Worm (Caenorhabditis elegans) whole organism, late embryonic: ENCODE data around the gene rpl-21.
A peak's percentile ranks its signal among the peaks of the same experiment; 100 is the strongest.

ENCODE experiments used
- F13H6.1 ChIP-seq: sonication (generic microtip); optimal IDR thresholded peaks from 2 replicates; lab custom pipeline; 2016; ENCODE audit warnings: missing genetic modification characterization, missing compliant biosample characterization
- K02D7.2 ChIP-seq: sonication (generic microtip); optimal IDR thresholded peaks from 2 replicates; lab custom pipeline; 2017; ENCODE audit warnings: mild to moderate bottlenecking, missing genetic modification characterization, missing compliant biosample characterization
- K09A11.1 ChIP-seq: sonication (generic microtip); optimal IDR thresholded peaks from 2 replicates; lab custom pipeline; 2017; ENCODE audit warnings: antibody characterized with exemption, mild to moderate bottlenecking, missing genetic modification characterization, missing compliant biosample characterization; ENCODE audit not compliant: insufficient read depth
- T23F11.4 ChIP-seq: fragments of 200-800 bp; sonication (Bioruptor generic); optimal IDR thresholded peaks from 2 replicates; lab custom pipeline; 2018; ENCODE audit warnings: mild to moderate bottlenecking, missing genetic modification characterization, missing compliant biosample characterization
- Y22D7AL.16 ChIP-seq: sonication (generic microtip); optimal IDR thresholded peaks from 2 replicates; lab custom pipeline; 2016; ENCODE audit warnings: missing genetic modification characterization, missing compliant biosample characterization
- ahr-1 ChIP-seq: sonication (generic microtip); optimal IDR thresholded peaks from 2 replicates; lab custom pipeline; 2016; ENCODE audit warnings: missing genetic modification characterization, missing compliant biosample characterization
- ama-1 ChIP-seq: fragments of 150-350 bp; optimal IDR thresholded peaks from 2 replicates; lab custom pipeline; 2014
- ceh-14 ChIP-seq: sonication (generic microtip); optimal IDR thresholded peaks from 2 replicates; lab custom pipeline; 2016; ENCODE audit warnings: missing genotype, missing genetic modification characterization, missing compliant biosample characterization
- ceh-19 ChIP-seq: fragments of 200-800 bp; sonication (Bioruptor generic); optimal IDR thresholded peaks from 2 replicates; lab custom pipeline; 2018; ENCODE audit warnings: mild to moderate bottlenecking, missing genetic modification characterization, missing compliant biosample characterization
- ceh-2 ChIP-seq: sonication (generic microtip); optimal IDR thresholded peaks from 2 replicates; lab custom pipeline; 2016; ENCODE audit warnings: missing genotype, missing genetic modification characterization, missing compliant biosample characterization
- ceh-22 ChIP-seq: sonication (generic microtip); optimal IDR thresholded peaks from 2 replicates; lab custom pipeline; 2017; ENCODE audit warnings: missing biosample characterization, missing genetic modification characterization
- ceh-30 ChIP-seq: fragments of 150-350 bp; optimal IDR thresholded peaks from 2 replicates; lab custom pipeline; 2014; ENCODE audit warnings: missing biosample characterization, missing genetic modification characterization
- ceh-31 ChIP-seq: sonication (generic microtip); optimal IDR thresholded peaks from 2 replicates; lab custom pipeline; 2016; ENCODE audit warnings: missing genetic modification characterization, missing compliant biosample characterization
- ceh-34 ChIP-seq: sonication (generic microtip); optimal IDR thresholded peaks from 2 replicates; lab custom pipeline; 2016; ENCODE audit warnings: mild to moderate bottlenecking, missing genetic modification characterization, missing compliant biosample characterization
- ceh-45 ChIP-seq: fragments of 200-800 bp; sonication (Bioruptor generic); IDR thresholded peaks from 2 replicates; pipeline ENCODE4 v1.3.6; 2022; ENCODE audit warnings: missing genetic modification reagents, missing genetic modification characterization, missing compliant biosample characterization
- ceh-48 ChIP-seq: sonication (generic microtip); optimal IDR thresholded peaks from 2 replicates; lab custom pipeline; 2016; ENCODE audit warnings: missing genetic modification characterization, inconsistent platforms, missing compliant biosample characterization
- ceh-6 ChIP-seq: fragments of 200-800 bp; sonication (Bioruptor generic); optimal IDR thresholded peaks from 2 replicates; lab custom pipeline; 2018; ENCODE audit warnings: mild to moderate bottlenecking, missing genetic modification characterization, missing compliant biosample characterization
- elt-2 ChIP-seq: sonication (generic microtip); optimal IDR thresholded peaks from 2 replicates; lab custom pipeline; 2016; ENCODE audit warnings: missing genetic modification reagents, missing genetic modification characterization, missing compliant biosample characterization
- ets-4 ChIP-seq: sonication (generic microtip); optimal IDR thresholded peaks from 2 replicates; lab custom pipeline; 2016; ENCODE audit warnings: missing genetic modification characterization, missing compliant biosample characterization
- eyg-1 ChIP-seq: sonication (generic microtip); optimal IDR thresholded peaks from 2 replicates; lab custom pipeline; 2016; ENCODE audit warnings: missing genotype, missing genetic modification characterization, missing compliant biosample characterization
- fax-1 ChIP-seq: sonication (generic microtip); optimal IDR thresholded peaks from 2 replicates; lab custom pipeline; 2016; ENCODE audit warnings: missing genotype, missing genetic modification characterization, missing compliant biosample characterization
- fkh-6 ChIP-seq: sonication (generic microtip); optimal IDR thresholded peaks from 2 replicates; lab custom pipeline; 2016; ENCODE audit warnings: missing genetic modification characterization, missing compliant biosample characterization
- gmeb-2 ChIP-seq: sonication (generic microtip); optimal IDR thresholded peaks from 2 replicates; lab custom pipeline; 2016; ENCODE audit warnings: missing genetic modification characterization, inconsistent platforms, missing compliant biosample characterization
- hlh-15 ChIP-seq: sonication (generic microtip); optimal IDR thresholded peaks from 2 replicates; lab custom pipeline; 2016; ENCODE audit warnings: missing genetic modification characterization, missing compliant biosample characterization
- hlh-30 ChIP-seq: sonication (generic microtip); optimal IDR thresholded peaks from 2 replicates; lab custom pipeline; 2017; ENCODE audit warnings: antibody characterized with exemption, missing genetic modification characterization, missing compliant biosample characterization; ENCODE audit not compliant: insufficient read depth
- hlh-6 ChIP-seq: sonication (generic microtip); optimal IDR thresholded peaks from 2 replicates; lab custom pipeline; 2016; ENCODE audit warnings: missing genotype, missing genetic modification characterization, missing compliant biosample characterization
- hlh-8 ChIP-seq: sonication (generic microtip); optimal IDR thresholded peaks from 2 replicates; lab custom pipeline; 2016; ENCODE audit warnings: missing genotype, missing genetic modification characterization, missing compliant biosample characterization
- madf-2 ChIP-seq: sonication (generic microtip); optimal IDR thresholded peaks from 2 replicates; lab custom pipeline; 2017; ENCODE audit warnings: missing genetic modification characterization, missing compliant biosample characterization
- mec-3 ChIP-seq: sonication (generic microtip); optimal IDR thresholded peaks from 2 replicates; lab custom pipeline; 2016; ENCODE audit warnings: borderline replicate concordance, missing genetic modification characterization, missing compliant biosample characterization
- nhr-11 ChIP-seq: fragments of 150-350 bp; optimal IDR thresholded peaks from 2 replicates; lab custom pipeline; 2014; ENCODE audit warnings: missing biosample characterization, missing genetic modification characterization
- npax-4 ChIP-seq: sonication (generic microtip); optimal IDR thresholded peaks from 2 replicates; lab custom pipeline; 2016; ENCODE audit warnings: missing genetic modification characterization, missing compliant biosample characterization
- pag-3 ChIP-seq: sonication (generic microtip); optimal IDR thresholded peaks from 2 replicates; lab custom pipeline; 2016; ENCODE audit warnings: missing compliant biosample characterization, missing genetic modification characterization, borderline replicate concordance
- pat-9 ChIP-seq: fragments of 200-800 bp; sonication (Bioruptor generic); optimal IDR thresholded peaks from 2 replicates; lab custom pipeline; 2018; ENCODE audit warnings: mild to moderate bottlenecking, missing genetic modification characterization, moderate library complexity, missing compliant biosample characterization
- pax-1 ChIP-seq: fragments of 150-350 bp; optimal IDR thresholded peaks from 2 replicates; lab custom pipeline; 2014; ENCODE audit warnings: missing biosample characterization, missing genetic modification characterization
- pha-4 ChIP-seq: fragments of 150-350 bp; optimal IDR thresholded peaks from 2 replicates; lab custom pipeline; 2018; ENCODE audit warnings: missing biosample characterization, missing genetic modification reagents, missing genetic modification characterization
- pqm-1 ChIP-seq: sonication (generic microtip); optimal IDR thresholded peaks from 2 replicates; lab custom pipeline; 2016; ENCODE audit warnings: missing genetic modification characterization, missing compliant biosample characterization
- pros-1 ChIP-seq: fragments of 150-350 bp; optimal IDR thresholded peaks from 2 replicates; lab custom pipeline; 2014; ENCODE audit warnings: missing biosample characterization, missing genetic modification reagents, missing genetic modification characterization
- sdc-2 ChIP-seq: sonication (generic microtip); optimal IDR thresholded peaks from 2 replicates; lab custom pipeline; 2016; ENCODE audit warnings: missing genotype, missing genetic modification characterization, missing compliant biosample characterization
- sox-2 ChIP-seq: fragments of 200-800 bp; sonication (Bioruptor generic); IDR thresholded peaks from 2 replicates; pipeline ENCODE4 v1.3.6; 2022; ENCODE audit warnings: missing genetic modification reagents, missing genetic modification characterization, missing compliant biosample characterization
- syd-9 ChIP-seq: sonication (generic microtip); optimal IDR thresholded peaks from 2 replicates; lab custom pipeline; 2016; ENCODE audit warnings: mild to moderate bottlenecking, missing genetic modification characterization, moderate library complexity, missing compliant biosample characterization
- tbx-2 ChIP-seq: sonication (generic microtip); optimal IDR thresholded peaks from 2 replicates; lab custom pipeline; 2016; ENCODE audit warnings: missing genetic modification characterization, missing compliant biosample characterization
- ttx-3 ChIP-seq: sonication (generic microtip); optimal IDR thresholded peaks from 2 replicates; lab custom pipeline; 2016; ENCODE audit warnings: missing genetic modification reagents, missing genetic modification characterization, missing compliant biosample characterization
- unc-3 ChIP-seq, 2 experiments: fragments of 200-800 bp in 1 of 2; sonication (Bioruptor generic) in 1 of 2; sonication (generic microtip) in 1 of 2; conservative IDR thresholded peaks in 1 of 2; optimal IDR thresholded peaks in 1 of 2; 2 replicates each; pipeline versions ENCODE4 v1.3.6 to Lab custom; 2016 to 2022; ENCODE audit warnings: missing compliant biosample characterization in 2 of 2, missing genetic modification characterization in 2 of 2, missing genetic modification reagents in 1 of 2
- unc-42 ChIP-seq: sonication (generic microtip); optimal IDR thresholded peaks from 2 replicates; lab custom pipeline; 2016; ENCODE audit warnings: missing genotype, missing genetic modification characterization, missing compliant biosample characterization
- unc-55 ChIP-seq: sonication (generic microtip); optimal IDR thresholded peaks from 2 replicates; lab custom pipeline; 2017; ENCODE audit warnings: missing biosample characterization, missing genetic modification reagents, missing genetic modification characterization
- unc-86 ChIP-seq: sonication (generic microtip); optimal IDR thresholded peaks from 2 replicates; lab custom pipeline; 2016; ENCODE audit warnings: missing genetic modification characterization, missing compliant biosample characterization
- zip-5 ChIP-seq: sonication (generic microtip); optimal IDR thresholded peaks from 2 replicates; lab custom pipeline; 2016; ENCODE audit warnings: missing genetic modification characterization, missing compliant biosample characterization

The rpl-21 gene

DNA sequence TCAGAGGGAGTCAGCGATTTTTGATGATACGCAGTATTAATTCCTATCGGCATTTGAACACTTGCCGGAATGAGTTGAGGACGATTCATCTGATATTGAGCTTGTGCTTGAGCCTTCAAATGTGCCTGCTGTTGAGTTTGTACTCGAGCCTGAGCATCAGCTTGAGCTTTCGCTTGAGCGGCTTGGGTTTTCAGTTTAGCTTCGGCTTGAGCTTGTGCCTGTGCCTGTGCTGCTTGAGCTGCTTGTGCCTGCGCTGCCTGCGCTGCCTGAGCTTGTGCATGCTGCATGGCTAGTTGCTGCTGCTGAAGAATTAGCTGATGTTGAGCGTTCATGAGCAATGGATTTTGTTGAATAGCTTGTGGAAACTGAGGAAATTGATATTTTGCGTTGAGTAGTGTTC is 14.2 kb downstream of the rpl-21 start:
- no peak for TF ChIP-seq sox-2 (GFP tag; lab: Robert Waterston, UW)
- no peak for TF ChIP-seq fkh-6 (tag; lab: Kevin White, UChicago)
- TF ChIP-seq ttx-3 (tag; lab: Kevin White, UChicago), result no peak
- TF ChIP-seq madf-2 (tag; lab: Kevin White, UChicago), result no peak
- TF ChIP-seq pag-3, result no peak

- TF ChIP-seq K02D7.2, result no peak
- no peak for TF ChIP-seq ceh-2
- no peak for TF ChIP-seq pax-1 (tag; lab: Kevin White, UChicago)
- TF ChIP-seq pqm-1, result no peak
- no peak for TF ChIP-seq unc-3 (GFP tag; conservative IDR thresholded peaks at IDR 0.05; lab: Robert Waterston, UW)
- no peak for TF ChIP-seq unc-3 (tag; optimal IDR thresholded peaks at IDR 0.05; lab: Kevin White, UChicago)
- no peak for TF ChIP-seq unc-86
- no peak for TF ChIP-seq sox-2 (GFP tag; lab: Robert Waterston, UW)
- no peak for TF ChIP-seq syd-9 (tag; lab: Kevin White, UChicago)
- TF ChIP-seq ceh-31 (tag; lab: Kevin White, UChicago), result no peak
- no peak for TF ChIP-seq sdc-2
- TF ChIP-seq ceh-22, result no peak
- no peak for TF ChIP-seq ceh-45
- no peak for TF ChIP-seq elt-2 (tag; lab: Kevin White, UChicago)
- TF ChIP-seq mec-3 (tag; lab: Kevin White, UChicago), result no peak
- TF ChIP-seq hlh-30 (tag; lab: Kevin White, UChicago), result no peak
- TF ChIP-seq fax-1, result no peak
- TF ChIP-seq T23F11.4 (GFP tag; lab: Kevin White, UChicago), result no peak
- TF ChIP-seq, all 69 proteins: peak for 0
Observed at ce11 chrIII:8111347-8111746, 18.7 kb downstream of the rpl-21 start.

ce11 chrIII:8109459-8110057 is 20.5 kb downstream of the rpl-21 start:
- TF ChIP-seq pros-1 (tag; lab: Kevin White, UChicago), result no peak
- peak; percentile 81 for TF ChIP-seq ceh-6 (GFP tag; lab: Kevin White, UChicago)
- no peak for TF ChIP-seq F13H6.1 (tag; lab: Kevin White, UChicago)
- no peak for TF ChIP-seq ceh-30 (tag; lab: Kevin White, UChicago)
- TF ChIP-seq sox-2 (GFP tag; lab: Robert Waterston, UW), result peak; percentile 71
- TF ChIP-seq nhr-11 (tag; lab: Kevin White, UChicago), result no peak
- peak; percentile 60 for TF ChIP-seq hlh-8
- TF ChIP-seq Y22D7AL.16 (tag; lab: Kevin White, UChicago), result peak; percentile 30
- TF ChIP-seq zip-5 (tag; lab: Kevin White, UChicago), result peak; percentile 58
- peak; percentile 71 for TF ChIP-seq sdc-2
- peak; percentile 44 for TF ChIP-seq ahr-1 (tag; lab: Kevin White, UChicago)
- peak; percentile 65 for TF ChIP-seq hlh-30 (tag; lab: Kevin White, UChicago)
- TF ChIP-seq madf-2 (tag; lab: Kevin White, UChicago), result peak; percentile 75
- TF ChIP-seq ceh-2, result peak; percentile 73
- peak; percentile 22 for TF ChIP-seq pqm-1
- TF ChIP-seq eyg-1 (tag; lab: Kevin White, UChicago), result peak; percentile 71
- no peak for TF ChIP-seq ets-4 (tag; lab: Kevin White, UChicago)
- peak; percentile 53 for TF ChIP-seq unc-42 (tag; lab: Kevin White, UChicago)
- peak; percentile 58 for TF ChIP-seq hlh-15 (tag; lab: Kevin White, UChicago)
- peak; percentile 78 for TF ChIP-seq fkh-6 (tag; lab: Kevin White, UChicago)
- TF ChIP-seq gmeb-2, result peak; percentile 76
- TF ChIP-seq ceh-14, result peak; percentile 23
- no peak for TF ChIP-seq ceh-22
- TF ChIP-seq syd-9 (tag; lab: Kevin White, UChicago), result peak; percentile 78
- TF ChIP-seq K09A11.1 (tag; lab: Kevin White, UChicago), result peak; percentile 43
- peak; percentile 88 for TF ChIP-seq hlh-6
- TF ChIP-seq tbx-2 (tag; lab: Kevin White, UChicago), result peak; percentile 72
- peak; percentile 83 for TF ChIP-seq ceh-34
- peak; percentile 78 for TF ChIP-seq ceh-19 (GFP tag; lab: Kevin White, UChicago)
- TF ChIP-seq pat-9 (tag; lab: Kevin White, UChicago), result peak; percentile 69
- peak; percentile 28 for TF ChIP-seq K02D7.2
- no peak for TF ChIP-seq unc-55 (GFP tag; lab: Kevin White, UChicago)
- no peak for TF ChIP-seq pha-4 (tag; lab: Kevin White, UChicago)
- TF ChIP-seq pax-1 (tag; lab: Kevin White, UChicago), result no peak
- TF ChIP-seq npax-4, result peak; percentile 29
- TF ChIP-seq ceh-48, result peak; percentile 67
- peak; percentile 69 for TF ChIP-seq fax-1
- TF ChIP-seq ama-1, result no peak
